Fruit fly (Drosophila melanogaster) whole organism, embryonic: ENCODE data around the gene CG14439.
A peak's percentile ranks its signal among the peaks of the same experiment; 100 is the strongest.

Experiments
- Asciz ChIP-seq: fragments of 200-800 bp; sonication (Bioruptor generic); optimal IDR thresholded peaks from 2 replicates; lab custom pipeline; 2017; ENCODE audit warnings: missing biosample characterization, mild to moderate bottlenecking, missing genetic modification characterization, missing genetic modification reagents
- CG10979 ChIP-seq: fragments of 200-800 bp; sonication (Bioruptor generic); optimal IDR thresholded peaks from 2 replicates; lab custom pipeline; 2018; ENCODE audit warnings: missing biosample characterization, mild to moderate bottlenecking, missing genetic modification characterization, moderate library complexity
- CG11093 ChIP-seq: fragments of 200-800 bp; sonication (Bioruptor generic); IDR thresholded peaks from 3 replicates; pipeline ENCODE4 v1.3.6; 2022; ENCODE audit warnings: missing biosample characterization, missing genetic modification characterization
- CG12744 ChIP-seq: fragments of 200-800 bp; sonication (Bioruptor generic); optimal IDR thresholded peaks from 2 replicates; lab custom pipeline; 2016; ENCODE audit warnings: missing biosample characterization, missing genetic modification characterization
- CG14965 ChIP-seq: fragments of 200-800 bp; sonication (Bioruptor generic); optimal IDR thresholded peaks from 2 replicates; lab custom pipeline; 2016; ENCODE audit warnings: missing biosample characterization, missing genetic modification characterization, borderline replicate concordance
- CG1529 ChIP-seq: fragments of 200-800 bp; sonication (Bioruptor generic); optimal IDR thresholded peaks from 3 replicates; lab custom pipeline; 2018; ENCODE audit warnings: missing biosample characterization, missing genetic modification characterization
- CG1603 ChIP-seq: fragments of 200-800 bp; sonication (Bioruptor generic); optimal IDR thresholded peaks from 2 replicates; lab custom pipeline; 2019; ENCODE audit warnings: missing biosample characterization, mild to moderate bottlenecking, missing genetic modification characterization, moderate library complexity
- CG17385 ChIP-seq: fragments of 200-800 bp; sonication (Bioruptor generic); optimal IDR thresholded peaks from 3 replicates; lab custom pipeline; 2018; ENCODE audit warnings: missing biosample characterization, mild to moderate bottlenecking, missing genetic modification characterization
- CG18476 ChIP-seq: fragments of 200-800 bp; sonication (Bioruptor generic); optimal IDR thresholded peaks from 2 replicates; lab custom pipeline; 2016; ENCODE audit warnings: missing biosample characterization, mild to moderate bottlenecking, missing genetic modification characterization
- CG2875 ChIP-seq: fragments of 200-800 bp; sonication (Bioruptor generic); optimal IDR thresholded peaks from 2 replicates; lab custom pipeline; 2017; ENCODE audit warnings: missing biosample characterization, mild to moderate bottlenecking, missing genetic modification characterization, missing genetic modification reagents
- CG31441 ChIP-seq: fragments of 200-800 bp; sonication (Bioruptor generic); IDR thresholded peaks from 2 replicates; pipeline ENCODE4 v1.3.6; 2022; ENCODE audit warnings: missing biosample characterization, missing genetic modification characterization
- CG3163 ChIP-seq: fragments of 200-800 bp; sonication (Bioruptor generic); optimal IDR thresholded peaks from 3 replicates; lab custom pipeline; 2016; ENCODE audit warnings: missing biosample characterization, missing genetic modification characterization
- CG34422 ChIP-seq: fragments of 200-800 bp; sonication (Bioruptor generic); IDR thresholded peaks from 3 replicates; pipeline ENCODE4 v1.3.6; 2022; ENCODE audit warnings: missing biosample characterization, missing genetic modification characterization
- CG4360 ChIP-seq: fragments of 200-800 bp; sonication (Bioruptor generic); IDR thresholded peaks from 2 replicates; pipeline ENCODE4 v1.3.6; 2022; ENCODE audit warnings: missing biosample characterization, missing genetic modification characterization
- CG4730 ChIP-seq: fragments of 200-800 bp; sonication (Bioruptor generic); IDR thresholded peaks from 2 replicates; pipeline ENCODE4 v1.3.6; 2022; ENCODE audit warnings: missing biosample characterization, missing genetic modification characterization
- Chrac-16 ChIP-seq: fragments of 200-800 bp; sonication (Bioruptor generic); optimal IDR thresholded peaks from 3 replicates; lab custom pipeline; 2016; ENCODE audit warnings: missing biosample characterization, missing genetic modification characterization
- Dll ChIP-seq: fragments of 200-800 bp; sonication (Bioruptor generic); IDR thresholded peaks from 4 replicates; pipeline ENCODE4 v1.3.6; 2022; ENCODE audit warnings: missing biosample characterization, missing genetic modification characterization; ENCODE audit not compliant: partially characterized antibody
- Doc2 ChIP-seq: fragments of 200-800 bp; sonication (Bioruptor generic); IDR thresholded peaks from 2 replicates; pipeline ENCODE4 v1.3.6; 2022; ENCODE audit warnings: missing biosample characterization, missing genetic modification characterization
- Drgx ChIP-seq: fragments of 200-800 bp; sonication (Bioruptor generic); IDR thresholded peaks from 2 replicates; pipeline ENCODE4 v1.3.6; 2022; ENCODE audit warnings: missing biosample characterization, missing genetic modification characterization
- E2f1 ChIP-seq: fragments of 200-800 bp; sonication (Bioruptor generic); IDR thresholded peaks from 2 replicates; pipeline ENCODE4 v1.3.6; 2022; ENCODE audit warnings: missing biosample characterization, missing genetic modification characterization
- E2f2 ChIP-seq: fragments of 200-800 bp; sonication (Bioruptor generic); IDR thresholded peaks from 2 replicates; pipeline ENCODE4 v1.3.6; 2022; ENCODE audit warnings: missing biosample characterization, missing genetic modification characterization
- Ets65A ChIP-seq: fragments of 200-800 bp; sonication (Bioruptor generic); peaks from one replicate; lab custom pipeline; 2016; ENCODE audit warnings: missing biosample characterization, missing genetic modification characterization
- Fer3 ChIP-seq: fragments of 200-800 bp; sonication (Bioruptor generic); optimal IDR thresholded peaks from 2 replicates; lab custom pipeline; 2018; ENCODE audit warnings: missing biosample characterization, mild to moderate bottlenecking, missing genetic modification characterization, moderate library complexity
- MBD-R2 ChIP-seq: fragments of 200-800 bp; sonication (Bioruptor generic); IDR thresholded peaks from 2 replicates; pipeline ENCODE4 v1.3.6; 2022; ENCODE audit warnings: missing biosample characterization, missing genetic modification characterization
- MESR4 ChIP-seq: fragments of 200-800 bp; sonication (Bioruptor generic); optimal IDR thresholded peaks from 2 replicates; lab custom pipeline; 2018; ENCODE audit warnings: missing biosample characterization, mild to moderate bottlenecking, missing genetic modification characterization, moderate library complexity
- Meics ChIP-seq: fragments of 200-800 bp; sonication (Bioruptor generic); optimal IDR thresholded peaks from 2 replicates; lab custom pipeline; 2017; ENCODE audit warnings: missing biosample characterization, mild to moderate bottlenecking, missing genetic modification characterization
- Mes4 ChIP-seq: fragments of 200-800 bp; sonication (Bioruptor generic); optimal IDR thresholded peaks from 2 replicates; lab custom pipeline; 2016; ENCODE audit warnings: missing biosample characterization, missing genetic modification characterization
- Myb ChIP-seq: fragments of 200-800 bp; sonication (Bioruptor generic); optimal IDR thresholded peaks from 2 replicates; lab custom pipeline; 2016; ENCODE audit warnings: missing biosample characterization, missing genetic modification characterization
- Oaz ChIP-seq: fragments of 200-800 bp; sonication (Bioruptor generic); IDR thresholded peaks from 2 replicates; pipeline ENCODE4 v1.3.6; 2022; ENCODE audit warnings: missing biosample characterization, missing genetic modification characterization
- Opbp ChIP-seq: fragments of 200-800 bp; sonication (Bioruptor generic); IDR thresholded peaks from 3 replicates; pipeline ENCODE4 v1.3.6; 2022; ENCODE audit warnings: missing biosample characterization, missing genetic modification characterization; ENCODE audit not compliant: partially characterized antibody
- Rfx ChIP-seq: fragments of 200-800 bp; sonication (Bioruptor generic); IDR thresholded peaks from 2 replicates; pipeline ENCODE4 v1.3.6; 2022; ENCODE audit warnings: missing biosample characterization, missing genetic modification characterization
- amos ChIP-seq: fragments of 200-800 bp; sonication (Bioruptor generic); IDR thresholded peaks from 2 replicates; pipeline ENCODE4 v1.3.6; 2022; ENCODE audit warnings: missing biosample characterization, missing genetic modification characterization; ENCODE audit not compliant: partially characterized antibody
- cas ChIP-seq: fragments of 200-800 bp; sonication (Bioruptor generic); IDR thresholded peaks from 2 replicates; pipeline ENCODE4 v1.3.6; 2022; ENCODE audit warnings: missing biosample characterization, missing genetic modification characterization
- cato ChIP-seq: fragments of 200-800 bp; sonication (Bioruptor generic); optimal IDR thresholded peaks from 2 replicates; lab custom pipeline; 2016; ENCODE audit warnings: missing biosample characterization, missing genetic modification characterization, borderline replicate concordance
- crol ChIP-seq: fragments of 200-800 bp; sonication (Bioruptor generic); IDR thresholded peaks from 2 replicates; pipeline ENCODE4 v1.3.6; 2022; ENCODE audit warnings: missing biosample characterization, missing genetic modification characterization
- ems ChIP-seq: fragments of 200-800 bp; sonication (Bioruptor generic); optimal IDR thresholded peaks from 3 replicates; lab custom pipeline; 2016; ENCODE audit warnings: missing biosample characterization, missing genetic modification characterization
- ftz-f1 ChIP-seq: fragments of 200-800 bp; sonication (Bioruptor generic); optimal IDR thresholded peaks from 2 replicates; lab custom pipeline; 2016; ENCODE audit warnings: missing biosample characterization, missing genetic modification characterization
- fu2 ChIP-seq: fragments of 200-800 bp; sonication (Bioruptor generic); optimal IDR thresholded peaks from 2 replicates; lab custom pipeline; 2016; ENCODE audit warnings: missing biosample characterization, missing genetic modification characterization
- kah ChIP-seq: fragments of 200-800 bp; sonication (Bioruptor generic); optimal IDR thresholded peaks from 2 replicates; lab custom pipeline; 2018; ENCODE audit warnings: missing biosample characterization, mild to moderate bottlenecking, missing genetic modification characterization
- kni ChIP-seq: fragments of 200-800 bp; sonication (Bioruptor generic); optimal IDR thresholded peaks from 3 replicates; lab custom pipeline; 2017; ENCODE audit warnings: mild to moderate bottlenecking, missing biosample characterization, missing genetic modification reagents, missing genetic modification characterization
- nom ChIP-seq: fragments of 200-800 bp; sonication (Bioruptor generic); optimal IDR thresholded peaks from 2 replicates; lab custom pipeline; 2017; ENCODE audit warnings: missing biosample characterization, missing genetic modification characterization, mild to moderate bottlenecking, moderate library complexity, missing genetic modification reagents
- pros ChIP-seq: fragments of 200-800 bp; sonication (Bioruptor generic); optimal IDR thresholded peaks from 3 replicates; lab custom pipeline; 2019; ENCODE audit warnings: missing biosample characterization, mild to moderate bottlenecking, missing genetic modification characterization, moderate library complexity
- shn ChIP-seq: fragments of 200-800 bp; sonication (Bioruptor generic); optimal IDR thresholded peaks from 3 replicates; lab custom pipeline; 2016; ENCODE audit warnings: missing biosample characterization, missing genetic modification characterization
- sob ChIP-seq: fragments of 200-800 bp; sonication (Bioruptor generic); IDR thresholded peaks from 2 replicates; pipeline ENCODE4 v1.3.6; 2022; ENCODE audit warnings: missing biosample characterization, missing genetic modification characterization

The CG14439 gene

dm6 chrX:6803312-6803794 lies 56.0 kb downstream of the CG14439 start, which contains the start of the genes C3G and pod1 (continued):
- TF ChIP-seq Dll (GFP tag; lab: Robert Waterston, UW) (peak; percentile 94), CG12744 (GFP tag; lab: Kevin White, UChicago) (no peak), fu2 (GFP tag; lab: Kevin White, UChicago) (peak; percentile 31), E2f2 (GFP tag; lab: Robert Waterston, UW) (peak; percentile 78), Fer3 (tag; lab: Kevin White, UChicago) (no peak), Asciz (no peak), Myb (GFP tag; lab: Kevin White, UChicago) (peak; percentile 65), CG18476 (no peak), ems (peak; percentile 21), Doc2 (GFP tag; lab: Robert Waterston, UW) (no peak), amos (GFP tag; lab: Robert Waterston, UW) (peak; percentile 100), MBD-R2 (GFP tag; lab: Robert Waterston, UW) (peak; percentile 69), Oaz (GFP tag; lab: Robert Waterston, UW) (no peak), sob (GFP tag; lab: Robert Waterston, UW) (peak; percentile 28; the same call in 1 of the 2 replicates), CG11093 (GFP tag; lab: Robert Waterston, UW) (no peak), CG14965 (GFP tag; lab: Kevin White, UChicago) (no peak), ftz-f1 (GFP tag; lab: Kevin White, UChicago) (peak; percentile 45), CG31441 (GFP tag; lab: Robert Waterston, UW) (peak; percentile 43; the same call in 1 of the 2 replicates), Mes4 (GFP tag; lab: Kevin White, UChicago) (no peak), CG4730 (GFP tag; lab: Robert Waterston, UW) (no peak), CG1529 (GFP tag; lab: Kevin White, UChicago) (no peak), CG1603 (tag; lab: Kevin White, UChicago) (peak; percentile 79), CG3163 (GFP tag; lab: Kevin White, UChicago) (no peak), cato (GFP tag; lab: Kevin White, UChicago) (no peak), CG10979 (no peak), Rfx (GFP tag; lab: Robert Waterston, UW) (peak; percentile 62), shn (peak; percentile 43), Opbp (GFP tag; lab: Robert Waterston, UW) (peak; percentile 99), MESR4 (peak; percentile 68), E2f1 (GFP tag; lab: Robert Waterston, UW) (no peak), Meics (peak; percentile 77)

dm6 chrX:6803880-6804484 lies 56.6 kb downstream of the CG14439 start:
- TF ChIP-seq CG17385 (GFP tag; lab: Kevin White, UChicago) (peak; percentile 89), kni (GFP tag; lab: Kevin White, UChicago) (peak; percentile 1), Drgx (peak; percentile 15; the same call in 1 of the 2 replicates), CG2875 (no peak), Chrac-16 (GFP tag; lab: Kevin White, UChicago) (no peak), Ets65A (peak; percentile 70), CG34422 (GFP tag; lab: Robert Waterston, UW) (peak; percentile 9; the same call in 1 of the 3 replicates), CG4360 (GFP tag; lab: Robert Waterston, UW) (peak; percentile 73), crol (GFP tag; lab: Robert Waterston, UW) (peak; percentile 41; the same call in 1 of the 2 replicates), kah (GFP tag; lab: Kevin White, UChicago) (peak; percentile 0), pros (peak; percentile 48), cas (GFP tag; lab: Robert Waterston, UW) (no peak), nom (GFP tag; lab: Kevin White, UChicago) (peak; percentile 47)
